Fruit fly (Drosophila melanogaster) whole organism, embryonic: ENCODE results near the gene Lmpt.

Source experiments
- C15 ChIP-seq: fragments of 200-800 bp; sonication (Bioruptor generic); IDR thresholded peaks from 3 replicates; pipeline ENCODE4 v1.3.6; 2022; ENCODE audit warnings: missing biosample characterization, missing genetic modification characterization
- CG10366 ChIP-seq: fragments of 200-800 bp; sonication (Bioruptor generic); IDR thresholded peaks from 2 replicates; pipeline ENCODE4 v1.3.6; 2022; ENCODE audit warnings: missing biosample characterization, missing genetic modification characterization
- CG13123 ChIP-seq: fragments of 200-800 bp; sonication (Bioruptor generic); optimal IDR thresholded peaks from 2 replicates; lab custom pipeline; 2016; ENCODE audit warnings: missing biosample characterization, missing genetic modification characterization
- CG14860 ChIP-seq: fragments of 200-800 bp; sonication (Bioruptor generic); IDR thresholded peaks from 3 replicates; pipeline ENCODE4 v1.3.6; 2022; ENCODE audit warnings: missing biosample characterization, missing genetic modification characterization; ENCODE audit not compliant: partially characterized antibody
- CG15011 ChIP-seq: fragments of 200-800 bp; sonication (Bioruptor generic); optimal IDR thresholded peaks from 3 replicates; lab custom pipeline; 2018; ENCODE audit warnings: missing biosample characterization, mild to moderate bottlenecking, missing genetic modification characterization
- CG1602 ChIP-seq: fragments of 200-800 bp; sonication (Bioruptor generic); optimal IDR thresholded peaks from 3 replicates; lab custom pipeline; 2016; ENCODE audit warnings: missing biosample characterization, missing genetic modification characterization
- CG1792 ChIP-seq: fragments of 200-800 bp; sonication (Bioruptor generic); optimal IDR thresholded peaks from 2 replicates; lab custom pipeline; 2016; ENCODE audit warnings: missing biosample characterization, missing genetic modification characterization
- CG2678 ChIP-seq: fragments of 200-800 bp; sonication (Bioruptor generic); optimal IDR thresholded peaks from 3 replicates; lab custom pipeline; 2019; ENCODE audit warnings: missing biosample characterization, mild to moderate bottlenecking, missing genetic modification characterization, moderate library complexity
- CG3281 ChIP-seq: fragments of 200-800 bp; sonication (Bioruptor generic); optimal IDR thresholded peaks from 3 replicates; lab custom pipeline; 2017; ENCODE audit warnings: missing biosample characterization, mild to moderate bottlenecking, missing genetic modification characterization
- CG34422 ChIP-seq: fragments of 200-800 bp; sonication (Bioruptor generic); IDR thresholded peaks from 3 replicates; pipeline ENCODE4 v1.3.6; 2022; ENCODE audit warnings: missing biosample characterization, missing genetic modification characterization
- CG5953 ChIP-seq: fragments of 200-800 bp; sonication (Bioruptor generic); IDR thresholded peaks from 2 replicates; pipeline ENCODE4 v1.3.6; 2022; ENCODE audit warnings: missing biosample characterization, missing genetic modification characterization
- CG7556 ChIP-seq: fragments of 200-800 bp; sonication (Bioruptor generic); optimal IDR thresholded peaks from 2 replicates; lab custom pipeline; 2017; ENCODE audit warnings: missing biosample characterization, mild to moderate bottlenecking, missing genetic modification characterization
- CG8359 ChIP-seq: fragments of 200-800 bp; sonication (Bioruptor generic); optimal IDR thresholded peaks from 2 replicates; lab custom pipeline; 2017; ENCODE audit warnings: missing biosample characterization, mild to moderate bottlenecking, missing genetic modification characterization, borderline replicate concordance
- CG9727 ChIP-seq: fragments of 200-800 bp; sonication (Bioruptor generic); optimal IDR thresholded peaks from 3 replicates; lab custom pipeline; 2017; ENCODE audit warnings: missing biosample characterization, mild to moderate bottlenecking, missing genetic modification characterization
- CTCF ChIP-seq: fragments of 200-800 bp; sonication (Bioruptor generic); optimal IDR thresholded peaks from 2 replicates; lab custom pipeline; 2017; ENCODE audit warnings: missing biosample characterization, mild to moderate bottlenecking, missing genetic modification characterization, moderate library complexity
- D19A ChIP-seq: fragments of 200-800 bp; optimal IDR thresholded peaks from 3 replicates; lab custom pipeline; 2019; ENCODE audit warnings: missing biosample characterization, mild to moderate bottlenecking, missing genetic modification characterization, moderate library complexity
- D19B ChIP-seq: fragments of 200-800 bp; sonication (Bioruptor generic); optimal IDR thresholded peaks from 2 replicates; lab custom pipeline; 2017; ENCODE audit warnings: missing biosample characterization, mild to moderate bottlenecking, missing genetic modification characterization
- Dip3 ChIP-seq: fragments of 200-800 bp; sonication (Bioruptor generic); optimal IDR thresholded peaks from 3 replicates; lab custom pipeline; 2016; ENCODE audit warnings: missing biosample characterization, missing genetic modification characterization
- Drgx ChIP-seq: fragments of 200-800 bp; sonication (Bioruptor generic); IDR thresholded peaks from 2 replicates; pipeline ENCODE4 v1.3.6; 2022; ENCODE audit warnings: missing biosample characterization, missing genetic modification characterization
- Elba2 ChIP-seq: fragments of 200-800 bp; sonication (Bioruptor generic); optimal IDR thresholded peaks from 3 replicates; lab custom pipeline; 2016; ENCODE audit warnings: missing biosample characterization, missing genetic modification characterization
- Ets97D ChIP-seq: fragments of 200-800 bp; sonication (Bioruptor generic); optimal IDR thresholded peaks from 3 replicates; lab custom pipeline; 2016; ENCODE audit warnings: missing biosample characterization, missing genetic modification characterization
- Fer2 ChIP-seq: fragments of 200-800 bp; sonication (Bioruptor generic); optimal IDR thresholded peaks from 2 replicates; lab custom pipeline; 2018; ENCODE audit warnings: missing biosample characterization, mild to moderate bottlenecking, missing genetic modification characterization, moderate library complexity
- Gsc ChIP-seq: fragments of 200-800 bp; sonication (Bioruptor generic); IDR thresholded peaks from 2 replicates; pipeline ENCODE4 v1.3.6; 2022; ENCODE audit warnings: missing biosample characterization, missing genetic modification characterization
- HmgD ChIP-seq: fragments of 200-800 bp; sonication (Bioruptor generic); optimal IDR thresholded peaks from 3 replicates; lab custom pipeline; 2016; ENCODE audit warnings: missing biosample characterization, missing genetic modification characterization
- Lim3 ChIP-seq: fragments of 200-800 bp; sonication (Bioruptor generic); IDR thresholded peaks from 2 replicates; pipeline ENCODE4 v1.3.6; 2022; ENCODE audit warnings: missing biosample characterization, missing genetic modification characterization
- Mad ChIP-seq: fragments of 200-800 bp; sonication (Bioruptor generic); optimal IDR thresholded peaks from 2 replicates; lab custom pipeline; 2016; ENCODE audit warnings: missing biosample characterization, missing genetic modification characterization
- Max ChIP-seq: fragments of 200-800 bp; sonication (Bioruptor generic); optimal IDR thresholded peaks from 2 replicates; lab custom pipeline; 2016; ENCODE audit warnings: missing biosample characterization, mild to moderate bottlenecking, missing genetic modification characterization
- Meics ChIP-seq: fragments of 200-800 bp; sonication (Bioruptor generic); optimal IDR thresholded peaks from 2 replicates; lab custom pipeline; 2017; ENCODE audit warnings: missing biosample characterization, mild to moderate bottlenecking, missing genetic modification characterization
- Myb ChIP-seq: fragments of 200-800 bp; sonication (Bioruptor generic); optimal IDR thresholded peaks from 2 replicates; lab custom pipeline; 2016; ENCODE audit warnings: missing biosample characterization, missing genetic modification characterization
- Nf-YC ChIP-seq: fragments of 200-800 bp; optimal IDR thresholded peaks from 3 replicates; lab custom pipeline; 2019; ENCODE audit warnings: missing biosample characterization, mild to moderate bottlenecking, missing genetic modification characterization, moderate library complexity
- Rx ChIP-seq: fragments of 200-800 bp; sonication (Bioruptor generic); IDR thresholded peaks from 2 replicates; pipeline ENCODE4 v1.3.6; 2022; ENCODE audit warnings: missing biosample characterization, missing genetic modification characterization
- Sox102F ChIP-seq: fragments of 200-800 bp; sonication (Bioruptor generic); optimal IDR thresholded peaks from 2 replicates; lab custom pipeline; 2018; ENCODE audit warnings: missing biosample characterization, mild to moderate bottlenecking, missing genetic modification characterization, moderate library complexity
- YL-1 ChIP-seq: fragments of 200-800 bp; sonication (Bioruptor generic); optimal IDR thresholded peaks from 3 replicates; lab custom pipeline; 2017; ENCODE audit warnings: missing biosample characterization, mild to moderate bottlenecking, missing genetic modification characterization
- ap ChIP-seq: fragments of 200-800 bp; sonication (Bioruptor generic); IDR thresholded peaks from 2 replicates; pipeline ENCODE4 v1.3.6; 2022; ENCODE audit warnings: missing biosample characterization, missing genetic modification characterization
- ase ChIP-seq: fragments of 200-800 bp; sonication (Bioruptor generic); IDR thresholded peaks from 3 replicates; pipeline ENCODE4 v1.3.6; 2022; ENCODE audit warnings: missing biosample characterization, missing genetic modification characterization
- ash1 ChIP-seq: fragments of 200-800 bp; sonication (Bioruptor generic); optimal IDR thresholded peaks from 2 replicates; lab custom pipeline; 2018; ENCODE audit warnings: missing biosample characterization, mild to moderate bottlenecking, missing genetic modification characterization
- bbx ChIP-seq: fragments of 200-800 bp; sonication (Bioruptor generic); IDR thresholded peaks from 2 replicates; pipeline ENCODE4 v1.3.6; 2022; ENCODE audit warnings: missing biosample characterization, missing genetic modification characterization; ENCODE audit not compliant: partially characterized antibody
- bcd ChIP-seq: fragments of 200-800 bp; sonication (Bioruptor generic); optimal IDR thresholded peaks from 2 replicates; lab custom pipeline; 2017; ENCODE audit warnings: missing biosample characterization, mild to moderate bottlenecking, missing genetic modification characterization
- bigmax ChIP-seq: fragments of 200-800 bp; sonication (Bioruptor generic); optimal IDR thresholded peaks from 2 replicates; lab custom pipeline; 2018; ENCODE audit warnings: missing biosample characterization, mild to moderate bottlenecking, missing genetic modification characterization
- bsh ChIP-seq, 2 experiments: fragments of 200-800 bp; sonication (Bioruptor generic); optimal IDR thresholded peaks; 2 replicates each; lab custom pipeline; 2017 to 2018; ENCODE audit warnings: mild to moderate bottlenecking in 2 of 2, missing biosample characterization in 2 of 2, missing genetic modification characterization in 2 of 2, moderate library complexity in 1 of 2
- da ChIP-seq: fragments of 200-800 bp; sonication (Bioruptor generic); optimal IDR thresholded peaks from 2 replicates; lab custom pipeline; 2016; ENCODE audit warnings: missing biosample characterization, missing genetic modification characterization
- gce ChIP-seq: fragments of 200-800 bp; sonication (Bioruptor generic); IDR thresholded peaks from 3 replicates; pipeline ENCODE4 v1.3.6; 2022; ENCODE audit warnings: missing biosample characterization, missing genetic modification characterization
- gcm2 ChIP-seq: fragments of 200-800 bp; sonication (Bioruptor generic); optimal IDR thresholded peaks from 2 replicates; lab custom pipeline; 2016; ENCODE audit warnings: missing biosample characterization, missing genetic modification characterization
- gfzf ChIP-seq: fragments of 200-800 bp; sonication (Bioruptor generic); optimal IDR thresholded peaks from 2 replicates; lab custom pipeline; 2016; ENCODE audit warnings: missing biosample characterization, mild to moderate bottlenecking, missing genetic modification characterization, moderate library complexity
- insv ChIP-seq, 2 experiments: fragments of 200-800 bp; sonication (Bioruptor generic); optimal IDR thresholded peaks; 3 replicates each; lab custom pipeline; 2016 to 2018; ENCODE audit warnings: missing biosample characterization in 2 of 2, missing genetic modification characterization in 2 of 2
- oc ChIP-seq: fragments of 200-800 bp; sonication (Bioruptor generic); optimal IDR thresholded peaks from 2 replicates; lab custom pipeline; 2018; ENCODE audit warnings: missing biosample characterization, mild to moderate bottlenecking, missing genetic modification characterization, moderate library complexity
- phol ChIP-seq: fragments of 200-800 bp; sonication (Bioruptor generic); optimal IDR thresholded peaks from 3 replicates; lab custom pipeline; 2018; ENCODE audit warnings: missing biosample characterization, mild to moderate bottlenecking, missing genetic modification characterization, moderate library complexity
- seq ChIP-seq: fragments of 200-800 bp; sonication (Bioruptor generic); IDR thresholded peaks from 2 replicates; pipeline ENCODE4 v1.3.6; 2022; ENCODE audit warnings: missing biosample characterization, missing genetic modification characterization
- sqz ChIP-seq: fragments of 200-800 bp; sonication (Bioruptor generic); optimal IDR thresholded peaks from 3 replicates; lab custom pipeline; 2018; ENCODE audit warnings: missing biosample characterization, mild to moderate bottlenecking, missing genetic modification characterization
- ssp ChIP-seq: fragments of 200-800 bp; sonication (Bioruptor generic); IDR thresholded peaks from 2 replicates; pipeline ENCODE4 v1.3.6; 2022; ENCODE audit warnings: missing biosample characterization, missing genetic modification characterization
- sug ChIP-seq: fragments of 200-800 bp; optimal IDR thresholded peaks from 2 replicates; lab custom pipeline; 2019; ENCODE audit warnings: missing biosample characterization, mild to moderate bottlenecking, missing genetic modification characterization, moderate library complexity
- wor ChIP-seq: fragments of 200-800 bp; sonication (Bioruptor generic); IDR thresholded peaks from 2 replicates; pipeline ENCODE4 v1.3.6; 2022; ENCODE audit warnings: missing biosample characterization, missing genetic modification characterization
- zen ChIP-seq: fragments of 200-800 bp; sonication (Bioruptor generic); optimal IDR thresholded peaks from 3 replicates; lab custom pipeline; 2018; ENCODE audit warnings: missing biosample characterization, mild to moderate bottlenecking, missing genetic modification characterization, moderate library complexity

Lmpt gene

dm6 chr3L:16893647-16894046 lies 28.6 kb downstream of the Lmpt start (continued):
- TF ChIP-seq bbx (GFP tag; lab: Robert Waterston, UW) (no peak), Gsc (no peak), CG34422 (no peak), zen (tag; lab: Kevin White, UChicago) (no peak), Meics (peak; percentile 42), bigmax (GFP tag; lab: Kevin White, UChicago) (no peak), CG14860 (GFP tag; lab: Robert Waterston, UW) (no peak), CG7556 (GFP tag; lab: Kevin White, UChicago) (peak; percentile 27), CG3281 (GFP tag; lab: Kevin White, UChicago) (peak; percentile 35), CG8359 (GFP tag; lab: Kevin White, UChicago) (no peak), D19B (GFP tag; lab: Kevin White, UChicago) (peak; percentile 30), gce (no peak), Max (no peak), insv (GFP tag; optimal IDR thresholded peaks at IDR 0.05; lab: Kevin White, UChicago) (no peak), Nf-YC (no peak), Drgx (GFP tag; lab: Robert Waterston, UW) (peak; percentile 37; the same call in 1 of the 2 replicates), Ets97D (GFP tag; lab: Kevin White, UChicago) (no peak), gcm2 (no peak), ase (GFP tag; lab: Robert Waterston, UW) (no peak), bsh (GFP tag; optimal IDR thresholded peaks at IDR 0.05; lab: Kevin White, UChicago) (no peak), oc (tag; lab: Kevin White, UChicago) (no peak), ash1 (no peak), Rx (GFP tag; lab: Robert Waterston, UW) (no peak), Elba2 (GFP tag; lab: Kevin White, UChicago) (no peak), Fer2 (tag; lab: Kevin White, UChicago) (no peak), wor (GFP tag; lab: Robert Waterston, UW) (no peak), CG1602 (GFP tag; lab: Kevin White, UChicago) (no peak), Lim3 (GFP tag; lab: Robert Waterston, UW) (no peak), YL-1 (GFP tag; lab: Kevin White, UChicago) (no peak), CG13123 (no peak), D19A (no peak), sug (tag; lab: Kevin White, UChicago) (peak; percentile 17), gfzf (GFP tag; lab: Kevin White, UChicago) (no peak), Dip3 (GFP tag; lab: Kevin White, UChicago) (no peak), CG15011 (GFP tag; lab: Kevin White, UChicago) (peak; percentile 25), Sox102F (GFP tag; lab: Kevin White, UChicago) (peak; percentile 22), phol (tag; lab: Kevin White, UChicago) (peak; percentile 2), CG9727 (GFP tag; lab: Kevin White, UChicago) (peak; percentile 9), Mad (GFP tag; lab: Kevin White, UChicago) (no peak), CG5953 (no peak), CG2678 (tag; lab: Kevin White, UChicago) (peak; percentile 65), ap (no peak), da (no peak), sqz (GFP tag; lab: Kevin White, UChicago) (no peak), C15 (no peak), HmgD (no peak), seq (0 out of 2 replicates have a peak, but pooled peaks have one; percentile 33), CTCF (GFP tag; lab: Kevin White, UChicago) (no peak), ssp (GFP tag; lab: Robert Waterston, UW) (no peak), bcd (GFP tag; lab: Kevin White, UChicago) (peak; percentile 1), Myb (GFP tag; lab: Kevin White, UChicago) (no peak), CG10366 (GFP tag; lab: Robert Waterston, UW) (peak; percentile 26; the same call in 1 of the 2 replicates), CG1792 (GFP tag; lab: Kevin White, UChicago) (no peak)
